Worm (Caenorhabditis elegans) whole organism, early embryonic: ENCODE measurements around the gene fbxa-206.

Experiments
- ceh-36 ChIP-seq: sonication (generic microtip); optimal IDR thresholded peaks from 2 replicates; lab custom pipeline; 2016; ENCODE audit warnings: missing genetic modification characterization, inconsistent platforms, missing compliant biosample characterization
- hnd-1 ChIP-seq: sonication (generic microtip); optimal IDR thresholded peaks from 2 replicates; lab custom pipeline; 2016; ENCODE audit warnings: missing genetic modification characterization, missing compliant biosample characterization
- tra-4 ChIP-seq: sonication (generic microtip); optimal IDR thresholded peaks from 2 replicates; lab custom pipeline; 2017; ENCODE audit warnings: missing genetic modification characterization, missing compliant biosample characterization

- TF ChIP-seq ceh-36 (tag; lab: Kevin White, UChicago) = no peak
- no peak for TF ChIP-seq hnd-1 (tag; lab: Kevin White, UChicago)
- no peak for TF ChIP-seq tra-4 (tag; lab: Kevin White, UChicago)
Measured at ce11 chrV:16951504-16951903, 33.2 kb upstream of the fbxa-206 start, which contains the start of gene clec-238.
